Worm (Caenorhabditis elegans): ENCODE results near the gene lys-5.

Gene lys-5

ce11 chrIV:11594191-11594673 is 31.1 kb downstream of the lys-5 start, which contains the start of gene mig-38 (continued):
- TF ChIP-seq F26F4.8 (GFP tag; conservative IDR thresholded peaks at IDR 0.05) = no peak
- no peak for TF ChIP-seq Y48G9A.11 (GFP tag; IDR thresholded peaks at IDR 0.05)
- TF ChIP-seq nhr-42 (GFP tag; IDR thresholded peaks at IDR 0.05) = no peak
- no peak for TF ChIP-seq gei-8 (GFP tag; optimal IDR thresholded peaks at IDR 0.05)
- no peak for TF ChIP-seq unc-62 (GFP tag; optimal IDR thresholded peaks at IDR 0.05 in 1 of 2)
- TF ChIP-seq unc-62 (tag; optimal IDR thresholded peaks at IDR 0.05) = no peak
- no peak for TF ChIP-seq hif-1 (tag; optimal IDR thresholded peaks at IDR 0.05)
- no peak for TF ChIP-seq nhr-10 (tag; optimal IDR thresholded peaks at IDR 0.05)
- TF ChIP-seq dpl-1 (GFP tag; optimal IDR thresholded peaks at IDR 0.05) = peak; percentile 5
- peak; percentile 50 for TF ChIP-seq mep-1 (tag; optimal IDR thresholded peaks at IDR 0.05)
- TF ChIP-seq lsy-2 (tag; optimal IDR thresholded peaks at IDR 0.05) = peak in 1 of 2 experiments; percentile 50
- TF ChIP-seq zip-2 (tag; optimal IDR thresholded peaks at IDR 0.05) = no peak
- no peak for TF ChIP-seq Y5F2A.4 (GFP tag; optimal IDR thresholded peaks at IDR 0.05)
- no peak for TF ChIP-seq ceh-32 (tag; optimal IDR thresholded peaks at IDR 0.05; ENCODE audit: poor library complexity)
- TF ChIP-seq snpc-1.2 (GFP tag; IDR thresholded peaks at IDR 0.05) = no peak
- no peak for TF ChIP-seq lin-15B (tag; optimal IDR thresholded peaks at IDR 0.05)
- peak; percentile 74 for TF ChIP-seq egl-43 (GFP tag; IDR thresholded peaks at IDR 0.05)
- TF ChIP-seq nhr-11 (tag; optimal IDR thresholded peaks at IDR 0.05) = peak; percentile 52
- no peak for TF ChIP-seq ztf-7 (tag; optimal IDR thresholded peaks at IDR 0.05)
- TF ChIP-seq set-16 (GFP tag; IDR thresholded peaks at IDR 0.05) = peak; percentile 79
- peak; percentile 8 for TF ChIP-seq dve-1 (tag; optimal IDR thresholded peaks at IDR 0.05; ENCODE audit: insufficient read depth)
- TF ChIP-seq nhr-48 (tag; optimal IDR thresholded peaks at IDR 0.05) = peak; percentile 65
- TF ChIP-seq madf-5 (GFP tag; IDR thresholded peaks at IDR 0.05) = no peak
- peak; percentile 48 for TF ChIP-seq nhr-77 (tag; optimal IDR thresholded peaks at IDR 0.05)
- TF ChIP-seq T20F7.1 (GFP tag; optimal IDR thresholded peaks at IDR 0.05) = peak; percentile 65
- TF ChIP-seq lin-38 (GFP tag; IDR thresholded peaks at IDR 0.05) = peak; percentile 7; the same call in 1 of the 2 replicates
- TF ChIP-seq daf-19 (GFP tag; conservative IDR thresholded peaks at IDR 0.05) = 0 out of 2 replicates have a peak, but pooled peaks have one; percentile 69
- TF ChIP-seq rbr-2 (tag; optimal IDR thresholded peaks at IDR 0.05) = peak; percentile 50
- TF ChIP-seq egl-27 (tag; optimal IDR thresholded peaks at IDR 0.05) = no peak
- no peak for TF ChIP-seq nhr-102 (tag; optimal IDR thresholded peaks at IDR 0.05)
- TF ChIP-seq ceh-44 (GFP tag; IDR thresholded peaks at IDR 0.05) = no peak
- peak; percentile 45 for TF ChIP-seq arid-1 (GFP tag; conservative IDR thresholded peaks at IDR 0.05)
- no peak for TF ChIP-seq ceh-82 (tag; optimal IDR thresholded peaks at IDR 0.05)
- TF ChIP-seq F10B5.3 (tag; optimal IDR thresholded peaks at IDR 0.05) = no peak
- peak; percentile 98 for TF ChIP-seq aha-1 (tag)
- TF ChIP-seq lin-29 (GFP tag; IDR thresholded peaks at IDR 0.05) = no peak
- TF ChIP-seq dmd-9 (GFP tag; IDR thresholded peaks at IDR 0.05) = 0 out of 2 replicates have a peak, but pooled peaks have one; percentile 10
- peak; percentile 7 for TF ChIP-seq nhr-111 (GFP tag; optimal IDR thresholded peaks at IDR 0.05)
- no peak for TF ChIP-seq ZK337.2 (GFP tag; IDR thresholded peaks at IDR 0.05)
- no peak for TF ChIP-seq ceh-28 (tag; optimal IDR thresholded peaks at IDR 0.05)
- TF ChIP-seq Y75B8A.6 (GFP tag; IDR thresholded peaks at IDR 0.05) = no peak
- TF ChIP-seq mdt-29 (GFP tag; IDR thresholded peaks at IDR 0.05) = no peak
- no peak for TF ChIP-seq daf-8 (GFP tag; IDR thresholded peaks at IDR 0.05)
- TF ChIP-seq F44E2.7 (GFP tag; IDR thresholded peaks at IDR 0.05) = no peak
- no peak for TF ChIP-seq nhr-25 (tag; optimal IDR thresholded peaks at IDR 0.05; ENCODE audit: borderline replicate concordance, insufficient read depth)
- TF ChIP-seq hlh-11 (tag; optimal IDR thresholded peaks at IDR 0.05) = peak; percentile 81
- TF ChIP-seq spr-3 (GFP tag; optimal IDR thresholded peaks at IDR 0.05) = no peak
- TF ChIP-seq lim-7 (GFP tag; IDR thresholded peaks at IDR 0.05) = no peak
- no peak for TF ChIP-seq ZK546.5 (tag; optimal IDR thresholded peaks at IDR 0.05)
- TF ChIP-seq R02D3.7 (tag; optimal IDR thresholded peaks at IDR 0.05) = no peak
- TF ChIP-seq unc-39 (tag; optimal IDR thresholded peaks at IDR 0.05) = no peak
- no peak for TF ChIP-seq daf-12 (tag; optimal IDR thresholded peaks at IDR 0.05)
